Worm (Caenorhabditis elegans): ENCODE measurements around the gene T05A1.5.

DNA sequence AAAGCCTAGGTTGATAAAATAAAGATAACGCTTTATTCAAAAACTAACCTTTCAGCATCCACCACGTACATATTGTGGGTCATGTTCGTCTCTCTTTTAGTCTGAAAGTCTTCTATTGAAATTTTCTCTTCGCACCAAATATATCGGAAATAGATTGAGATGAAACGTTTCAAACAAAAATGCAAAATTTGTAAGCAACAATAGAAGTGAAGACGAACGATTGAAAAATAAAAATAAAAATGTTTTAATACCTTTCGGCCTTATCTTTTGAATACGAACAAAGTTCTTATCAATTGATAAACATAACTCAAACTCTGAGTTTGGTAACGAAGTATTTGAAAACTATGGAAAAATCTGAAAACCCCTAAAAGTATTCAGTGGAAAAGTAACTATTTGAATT lies 13.0 kb upstream of the T05A1.5 start, which contains the start of gene F56H11.2:
- no peak for TF ChIP-seq ztf-29 (GFP tag; IDR thresholded peaks at IDR 0.05)
- no peak for TF ChIP-seq flt-1 (GFP tag; IDR thresholded peaks at IDR 0.05)
- TF ChIP-seq ztf-23 (GFP tag; IDR thresholded peaks at IDR 0.05): no peak
- TF ChIP-seq cog-1 (tag; optimal IDR thresholded peaks at IDR 0.05): no peak
- no peak for TF ChIP-seq ref-1 (GFP tag; conservative IDR thresholded peaks at IDR 0.05)
- TF ChIP-seq T22C8.4 (GFP tag; IDR thresholded peaks at IDR 0.05): no peak
- TF ChIP-seq tab-1 (GFP tag; IDR thresholded peaks at IDR 0.05): no peak
- TF ChIP-seq klf-2 (GFP tag; conservative IDR thresholded peaks at IDR 0.05): no peak
- TF ChIP-seq med-1 (GFP tag; optimal IDR thresholded peaks at IDR 0.05; ENCODE audit: insufficient read depth): no peak
